Fruit fly (Drosophila melanogaster): ENCODE measurements around the gene CG43901.

DNA sequence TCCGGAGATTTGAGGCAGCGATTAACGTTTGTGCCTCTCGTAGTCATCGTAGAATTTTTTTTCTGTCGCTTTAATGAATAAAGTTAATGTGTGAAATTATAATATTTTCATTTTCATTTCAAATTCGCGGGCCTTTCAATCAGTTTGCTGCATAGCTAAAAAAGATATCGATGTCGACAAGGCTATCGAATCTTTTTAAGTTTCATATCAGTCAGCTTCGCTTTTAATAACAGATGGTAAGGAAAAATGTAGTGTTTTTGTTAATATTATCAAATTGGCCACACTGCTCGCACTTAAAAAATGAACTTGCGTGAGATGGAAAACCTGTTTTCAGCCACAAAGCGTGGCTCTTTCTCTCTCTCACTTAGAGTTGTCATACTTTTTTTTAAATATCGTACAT is 24.0 kb downstream of the CG43901 start:
- TF ChIP-seq OdsH (GFP tag; optimal IDR thresholded peaks at IDR 0.05) (no peak), lola (GFP tag; optimal IDR thresholded peaks at IDR 0.05) (no peak), CrebA (GFP tag; optimal IDR thresholded peaks at IDR 0.05; ENCODE audit: borderline replicate concordance) (no peak), pan (optimal IDR thresholded peaks at IDR 0.05) (no peak), Vsx2 (GFP tag; optimal IDR thresholded peaks at IDR 0.05; ENCODE audit: partially characterized antibody) (no peak)
